Worm (Caenorhabditis elegans) whole organism, late embryonic: ENCODE measurements around the gene ckb-2.

ENCODE experiments used
- dmd-4 ChIP-seq: sonication (generic microtip); optimal IDR thresholded peaks from 2 replicates; lab custom pipeline; 2016; ENCODE audit warnings: borderline replicate concordance, missing genetic modification characterization, missing compliant biosample characterization
- sox-4 ChIP-seq: sonication (generic microtip); optimal IDR thresholded peaks from 2 replicates; lab custom pipeline; 2017; ENCODE audit warnings: mild to moderate bottlenecking, missing genetic modification characterization, inconsistent platforms, missing compliant biosample characterization

- TF ChIP-seq sox-4: no peak
- TF ChIP-seq dmd-4: no peak
These were observed 2.8 kb upstream of the ckb-2 start, which contains the start of gene ckb-1 for ce11 chrIII:4364974-4365373.
